Worm (Caenorhabditis elegans): ENCODE data around the gene C25E10.12.

C25E10.12 gene

DNA sequence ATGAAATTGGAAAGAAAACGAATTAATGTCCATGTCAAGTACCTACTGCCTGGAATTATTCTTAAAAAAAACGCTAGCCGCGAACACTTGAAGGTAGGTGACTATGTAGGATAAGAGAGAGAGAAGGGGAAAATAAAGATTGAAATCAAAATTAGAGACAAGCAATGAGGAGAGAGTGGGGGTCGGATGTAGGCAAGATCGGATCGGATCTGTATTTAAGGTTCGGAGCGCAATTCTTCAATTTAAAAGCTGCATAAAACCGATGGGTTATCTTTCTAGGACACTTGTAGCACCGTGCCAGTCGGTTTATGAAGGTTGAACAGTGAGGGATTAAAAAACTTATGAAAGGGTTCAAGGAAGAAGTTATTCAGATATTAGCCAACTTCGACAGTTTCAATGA is 893 bp upstream of the C25E10.12 start:
- TF ChIP-seq dao-5 (tag; optimal IDR thresholded peaks at IDR 0.05) = no peak
- TF ChIP-seq him-1 (tag; optimal IDR thresholded peaks at IDR 0.05) = no peak
- TF ChIP-seq W03F9.2 (tag; optimal IDR thresholded peaks at IDR 0.05) = no peak

DNA sequence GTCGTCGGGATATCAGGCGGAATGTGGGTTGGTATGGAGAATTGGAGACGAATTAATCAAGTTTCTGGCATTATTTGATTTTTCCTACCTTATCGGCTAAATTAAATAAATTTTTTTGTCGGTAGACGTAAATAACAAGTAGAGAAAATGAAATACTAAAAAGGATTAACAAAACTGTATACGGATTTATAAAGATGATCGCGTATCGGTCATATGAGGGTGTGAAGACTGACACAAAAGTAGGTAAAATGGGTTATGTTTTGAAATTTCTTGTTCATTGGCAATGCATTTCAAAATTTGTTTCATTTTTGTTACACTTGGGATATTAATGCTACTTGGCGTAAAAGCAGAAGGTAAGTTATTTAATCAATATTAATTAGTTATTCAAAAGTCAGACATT is 2.8 kb downstream of the C25E10.12 start, which contains the start of the genes C25E10.16 and C25E10.13:
TSS of gene C25E10.16 (minus strand) at position 101 of the 400 bp plus-strand sequence.
TSS of gene C25E10.13 (plus strand) at position 256 of the 400 bp plus-strand sequence.
- TF ChIP-seq him-1 (tag; optimal IDR thresholded peaks at IDR 0.05) = no peak
- no peak for TF ChIP-seq dao-5 (tag; optimal IDR thresholded peaks at IDR 0.05)
- TF ChIP-seq W03F9.2 (tag; optimal IDR thresholded peaks at IDR 0.05) = no peak

DNA sequence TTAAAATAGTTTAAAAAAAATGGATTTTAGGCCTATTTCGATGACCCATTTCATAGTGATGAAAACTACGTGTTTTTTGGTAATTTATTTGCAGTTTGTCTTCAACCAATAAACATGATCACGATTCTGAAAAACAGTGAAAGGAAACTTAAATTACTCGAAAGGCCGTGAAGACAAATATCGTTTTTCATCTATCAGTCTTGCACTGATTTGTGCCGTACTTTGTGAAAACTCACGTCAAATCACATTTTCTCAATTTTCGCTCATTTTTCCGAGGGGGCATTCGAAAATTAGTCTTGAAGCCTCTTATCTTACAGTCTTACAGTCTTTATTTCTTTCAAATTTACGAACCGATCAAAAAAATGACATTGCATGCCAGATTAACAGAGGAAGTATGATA is 3.6 kb downstream of the C25E10.12 start, which contains the start of gene C25E10.11:
TSS of gene C25E10.11 (minus strand) at position 101 of the 400 bp plus-strand sequence.
- TF ChIP-seq dao-5 (tag; optimal IDR thresholded peaks at IDR 0.05) = no peak
- TF ChIP-seq him-1 (tag; optimal IDR thresholded peaks at IDR 0.05) = no peak
- no peak for TF ChIP-seq W03F9.2 (tag; optimal IDR thresholded peaks at IDR 0.05)

DNA sequence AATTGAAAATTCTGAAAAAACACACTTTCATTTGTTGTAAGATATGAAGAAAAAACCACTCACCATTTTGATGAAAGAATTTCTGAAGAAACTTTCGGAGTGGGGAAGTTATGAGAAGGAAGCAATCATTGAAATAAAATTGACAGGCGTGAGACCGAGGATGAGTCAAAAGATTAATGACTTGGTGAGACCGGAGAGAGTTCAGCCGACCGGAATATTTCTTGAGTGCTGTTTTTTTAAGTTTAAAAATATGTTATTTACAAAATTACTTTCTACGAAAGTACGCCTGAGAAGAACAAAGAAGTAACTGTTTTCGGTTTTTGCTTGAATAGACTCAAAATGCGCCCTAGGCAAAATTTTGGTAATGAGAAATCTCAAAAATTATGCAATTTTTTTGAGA is 6.0 kb downstream of the C25E10.12 start, which contains the start of gene C25E10.10:
TSS of gene C25E10.10 (minus strand) at position 101 of the 400 bp plus-strand sequence.
- no peak for TF ChIP-seq dao-5 (tag; optimal IDR thresholded peaks at IDR 0.05)
- TF ChIP-seq W03F9.2 (tag; optimal IDR thresholded peaks at IDR 0.05) = no peak
- no peak for TF ChIP-seq him-1 (tag; optimal IDR thresholded peaks at IDR 0.05)

DNA sequence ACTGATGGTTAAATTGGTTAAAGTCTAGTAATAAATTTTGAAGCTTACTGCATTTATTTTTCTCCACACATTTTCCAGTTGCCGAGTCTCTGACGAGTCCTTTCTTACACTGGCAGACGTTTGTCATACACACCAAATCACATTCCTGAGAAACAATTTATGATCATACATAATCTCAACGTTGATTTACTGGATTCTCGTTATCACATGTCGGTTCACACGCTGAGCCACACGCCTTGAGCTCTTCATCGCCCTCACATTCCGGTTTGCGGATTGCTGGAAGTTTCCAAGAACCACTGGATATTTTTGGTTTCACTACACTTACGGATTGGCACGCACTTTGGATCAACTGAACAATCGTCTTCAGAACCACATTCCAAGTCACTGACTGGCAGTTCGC is 6.6 kb downstream of the C25E10.12 start:
- TF ChIP-seq him-1 (tag; optimal IDR thresholded peaks at IDR 0.05) (no peak), dao-5 (tag; optimal IDR thresholded peaks at IDR 0.05) (no peak), W03F9.2 (tag; optimal IDR thresholded peaks at IDR 0.05) (no peak)

DNA sequence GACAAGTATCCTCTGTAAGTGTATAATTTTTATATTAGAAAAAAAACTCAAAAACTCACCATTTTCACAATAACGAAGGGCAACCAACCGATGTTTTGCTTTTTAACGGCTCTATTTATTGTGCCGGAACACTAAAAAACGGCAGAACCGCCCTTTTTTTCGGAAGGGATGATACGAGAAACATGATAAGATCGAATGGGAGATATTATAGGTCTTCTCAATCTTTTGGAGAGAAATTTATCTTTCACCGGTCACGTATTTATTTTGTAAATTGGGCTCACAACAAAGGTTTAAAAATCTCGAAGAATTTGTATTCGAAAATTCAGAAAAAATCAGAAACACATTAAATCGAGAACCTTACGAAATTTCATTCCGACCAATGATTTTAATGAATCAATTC is 7.5 kb downstream of the C25E10.12 start, which contains the start of gene swm-1:
TSS of gene swm-1 (minus strand) at position 101 of the 400 bp plus-strand sequence.
- no peak for TF ChIP-seq him-1 (tag; optimal IDR thresholded peaks at IDR 0.05)
- TF ChIP-seq W03F9.2 (tag; optimal IDR thresholded peaks at IDR 0.05) = no peak
- no peak for TF ChIP-seq dao-5 (tag; optimal IDR thresholded peaks at IDR 0.05)

DNA sequence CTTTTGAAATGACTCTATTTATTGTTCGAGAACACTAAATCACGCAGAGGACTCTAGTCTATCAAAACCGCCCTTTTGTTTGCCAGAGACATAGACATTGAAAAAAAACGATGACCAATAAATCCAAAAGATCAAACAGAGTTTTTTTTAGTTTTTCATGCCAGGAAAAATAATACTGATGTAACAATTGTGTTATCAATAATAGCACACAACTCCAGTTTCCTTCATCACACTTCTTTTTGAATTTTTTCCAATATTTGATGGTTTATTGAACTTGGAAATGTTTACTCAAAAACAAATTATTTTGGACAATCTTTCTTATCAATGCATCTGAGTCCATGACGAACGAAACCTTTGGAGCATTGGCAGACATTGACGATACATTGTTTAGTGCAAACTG is 8.3 kb downstream of the C25E10.12 start, which contains the start of gene C25E10.8:
TSS of gene C25E10.8 (minus strand) at position 101 of the 400 bp plus-strand sequence.
- no peak for TF ChIP-seq W03F9.2 (tag; optimal IDR thresholded peaks at IDR 0.05)
- TF ChIP-seq him-1 (tag; optimal IDR thresholded peaks at IDR 0.05) = no peak
- no peak for TF ChIP-seq dao-5 (tag; optimal IDR thresholded peaks at IDR 0.05)

DNA sequence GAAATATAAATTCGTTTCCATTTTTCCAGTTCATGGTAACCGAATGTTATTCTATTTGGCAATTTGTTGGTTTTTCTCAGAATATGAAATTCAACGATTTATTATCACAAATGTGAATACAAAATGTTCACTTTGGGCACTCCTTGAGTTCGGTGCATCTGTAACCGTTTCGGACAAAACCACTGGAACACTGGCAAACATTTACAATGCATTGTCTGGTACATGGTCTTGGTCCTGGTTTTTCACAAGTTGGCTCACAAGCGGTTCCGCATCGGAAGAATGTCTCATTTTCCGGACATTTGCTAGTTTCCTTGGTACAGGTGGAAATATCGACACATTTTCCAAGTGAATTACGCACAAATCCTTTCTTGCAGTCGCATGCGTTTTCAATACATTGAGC is 9.0 kb downstream of the C25E10.12 start:
- no peak for TF ChIP-seq W03F9.2 (tag; optimal IDR thresholded peaks at IDR 0.05)
- TF ChIP-seq dao-5 (tag; optimal IDR thresholded peaks at IDR 0.05) = no peak
- TF ChIP-seq him-1 (tag; optimal IDR thresholded peaks at IDR 0.05) = no peak

DNA sequence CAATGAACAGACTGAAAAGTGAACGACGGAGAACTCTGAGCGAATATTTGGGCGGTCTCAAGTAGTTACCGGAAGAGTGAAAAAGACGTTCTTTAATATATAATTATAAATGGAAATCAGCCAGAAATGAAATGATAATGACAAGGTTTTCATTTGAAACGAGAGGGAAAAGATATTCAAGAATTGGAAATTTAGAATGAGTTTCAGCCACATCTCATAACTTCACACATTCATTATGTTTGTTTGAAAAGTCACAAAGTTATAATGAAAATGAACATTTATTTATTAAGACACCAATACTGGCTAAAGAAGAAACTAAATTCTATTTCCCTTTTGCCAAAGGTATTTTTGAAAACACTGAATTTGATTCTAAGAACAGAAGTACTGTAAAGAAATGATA is 11.1 kb downstream of the C25E10.12 start, which contains the start of gene C25E10.7:
TSS of gene C25E10.7 (minus strand) at position 101 of the 400 bp plus-strand sequence.
- TF ChIP-seq dao-5 (tag; optimal IDR thresholded peaks at IDR 0.05) (no peak), W03F9.2 (tag; optimal IDR thresholded peaks at IDR 0.05) (no peak), him-1 (tag; optimal IDR thresholded peaks at IDR 0.05) (no peak)

DNA sequence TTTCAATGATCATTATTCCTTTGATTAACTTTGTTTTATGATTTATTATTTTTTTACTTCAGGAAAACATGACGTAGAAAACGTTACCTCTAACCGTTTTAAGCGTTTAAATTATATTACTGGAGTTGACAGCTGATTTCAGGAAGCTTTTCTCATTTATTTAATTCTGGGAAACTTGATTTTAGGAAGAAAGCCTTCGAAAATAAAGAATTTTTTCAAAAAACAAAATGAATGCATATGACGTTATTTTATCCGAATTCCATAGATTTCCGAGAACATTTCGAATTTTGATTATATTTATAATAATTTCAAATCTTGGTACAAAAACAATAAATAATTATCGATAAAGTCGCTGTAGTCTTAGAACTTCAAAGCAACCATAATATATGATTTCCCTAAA is 13.0 kb downstream of the C25E10.12 start:
- no peak for TF ChIP-seq W03F9.2 (tag; optimal IDR thresholded peaks at IDR 0.05)
- no peak for TF ChIP-seq him-1 (tag; optimal IDR thresholded peaks at IDR 0.05)
- TF ChIP-seq dao-5 (tag; optimal IDR thresholded peaks at IDR 0.05) = no peak

DNA sequence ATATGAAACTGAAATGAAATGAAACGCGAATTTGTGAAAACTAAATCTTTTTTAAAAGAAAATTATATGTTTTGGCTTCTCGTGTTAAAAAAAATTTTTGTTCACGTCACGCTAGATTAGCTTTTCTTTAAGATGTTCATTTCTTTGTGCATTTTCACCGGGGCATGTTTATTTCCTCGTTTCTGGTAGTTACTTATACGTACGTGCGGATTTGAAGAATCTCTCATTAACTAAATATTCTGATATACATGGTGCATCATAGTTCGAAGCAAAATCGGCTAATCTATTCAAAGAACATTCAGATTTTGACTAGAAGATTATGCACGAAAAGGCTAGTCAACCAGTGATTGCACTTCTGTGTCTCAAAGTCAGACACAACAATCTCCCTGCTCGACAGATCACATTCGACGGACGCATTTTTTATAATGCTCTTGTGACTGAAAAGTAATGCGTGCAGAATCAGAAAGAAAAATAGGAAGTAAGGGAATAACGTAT is 14.6 kb downstream of the C25E10.12 start, which contains the start of gene C25E10.17:
TSS of gene C25E10.17 (minus strand) at position 51 of the 495 bp plus-strand sequence.
- TF ChIP-seq W03F9.2 (tag; optimal IDR thresholded peaks at IDR 0.05) = no peak
- TF ChIP-seq him-1 (tag; optimal IDR thresholded peaks at IDR 0.05) = no peak
- TF ChIP-seq dao-5 (tag; optimal IDR thresholded peaks at IDR 0.05) = no peak

DNA sequence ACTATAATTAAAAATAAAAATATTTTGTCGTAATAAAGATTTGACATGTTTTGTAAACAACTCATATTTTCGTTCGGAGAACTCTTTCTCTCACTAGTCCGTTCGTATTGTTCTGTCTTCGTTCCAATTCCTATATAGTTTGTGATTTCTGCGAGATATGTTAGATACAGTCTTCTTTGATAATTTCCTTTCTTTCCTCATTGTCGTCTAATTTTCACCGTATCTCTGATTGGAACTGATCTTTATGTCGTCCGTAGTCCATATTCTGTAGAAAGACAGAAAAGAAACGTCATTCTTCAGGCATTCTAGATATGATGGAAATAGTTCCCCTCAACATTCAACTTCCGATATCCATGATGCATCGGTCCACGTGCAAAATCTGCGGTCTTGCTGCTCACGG is 17.4 kb downstream of the C25E10.12 start, which contains the start of gene nhr-30:
TSS of gene nhr-30 (plus strand) at position 301 of the 400 bp plus-strand sequence.
- TF ChIP-seq dao-5 (tag; optimal IDR thresholded peaks at IDR 0.05) (no peak), W03F9.2 (tag; optimal IDR thresholded peaks at IDR 0.05) (no peak), him-1 (tag; optimal IDR thresholded peaks at IDR 0.05) (no peak)

DNA sequence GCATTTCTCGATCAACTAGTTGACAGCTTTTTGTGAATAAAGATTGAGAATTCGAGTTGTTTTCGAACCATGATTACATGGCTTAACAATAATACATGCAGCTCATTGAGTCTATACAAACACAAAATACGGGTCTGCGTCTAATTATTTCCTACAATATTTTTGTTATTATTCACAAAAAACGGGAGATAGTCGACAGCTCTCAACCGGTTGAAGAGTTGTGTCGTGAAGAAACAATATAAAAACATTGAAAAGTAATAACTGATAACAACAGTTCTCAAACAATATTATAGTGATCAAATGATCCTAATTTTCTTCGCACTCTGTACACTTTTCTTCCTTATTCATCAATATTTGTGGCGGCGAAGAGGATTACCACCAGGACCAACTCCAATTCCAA is 21.2 kb downstream of the C25E10.12 start, which contains the start of gene cyp-33B1:
TSS of gene cyp-33B1 (plus strand) at position 301 of the 400 bp plus-strand sequence.
- TF ChIP-seq him-1 (tag; optimal IDR thresholded peaks at IDR 0.05) (no peak), W03F9.2 (tag; optimal IDR thresholded peaks at IDR 0.05) (no peak), dao-5 (tag; optimal IDR thresholded peaks at IDR 0.05) (no peak)

DNA sequence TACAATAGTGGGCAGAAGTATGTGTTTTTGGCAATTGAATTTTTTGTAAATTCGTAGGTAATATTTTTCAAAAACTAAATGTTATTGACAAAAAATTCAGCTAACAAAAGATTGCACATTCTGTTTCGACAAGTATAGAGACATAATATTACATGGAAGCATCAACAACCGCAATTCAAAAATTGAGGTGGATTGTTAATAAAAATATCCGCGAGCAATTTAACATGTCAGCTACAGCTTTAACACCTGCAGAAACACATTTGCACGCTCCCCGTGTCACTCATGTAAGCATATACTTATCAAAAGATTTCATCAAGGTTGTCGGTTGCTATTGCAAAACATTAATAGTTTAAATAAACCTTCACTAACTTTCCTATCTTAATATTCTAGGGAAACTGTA is 26.6 kb downstream of the C25E10.12 start, which contains the start of gene srsx-34:
TSS of gene srsx-34 (plus strand) at position 301 of the 400 bp plus-strand sequence.
- TF ChIP-seq dao-5 (tag; optimal IDR thresholded peaks at IDR 0.05) (no peak), W03F9.2 (tag; optimal IDR thresholded peaks at IDR 0.05) (no peak), him-1 (tag; optimal IDR thresholded peaks at IDR 0.05) (no peak)

Measured in whole organism, L4/young adult.